Worm (Caenorhabditis elegans) whole organism, L3 larva: Measurements from ENCODE around the gene srw-61.

ENCODE experiments used
- elt-3 ChIP-seq, 3 experiments: fragments of 150-350 bp in 1 of 3; sonication (generic microtip) in 2 of 3; optimal IDR thresholded peaks; 2 replicates in 2 of 3; 4 replicates in 1 of 3; lab custom pipeline; 2014 to 2017; ENCODE audit warnings: missing biosample characterization in 3 of 3, missing genetic modification characterization in 3 of 3
- nhr-11 ChIP-seq: fragments of 150-350 bp; optimal IDR thresholded peaks from 2 replicates; lab custom pipeline; 2014; ENCODE audit warnings: missing biosample characterization, missing genetic modification characterization
- snpc-4 ChIP-seq: fragments of 150-350 bp; optimal IDR thresholded peaks from 2 replicates; lab custom pipeline; 2014; ENCODE audit warnings: missing biosample characterization, missing genetic modification characterization

- TF ChIP-seq elt-3 (tag; optimal IDR thresholded peaks at IDR 0.05; lab: Kevin White, UChicago) (no peak), nhr-11 (no peak), snpc-4 (tag; lab: Kevin White, UChicago) (no peak)
Measured at ce11 chrIV:16233028-16233427, 5.4 kb downstream of the srw-61 start, which contains the start of the genes hpa-1 and irld-39.
